Fruit fly (Drosophila melanogaster): Measurements from ENCODE around the gene Gs1.

Gs1 gene

DNA sequence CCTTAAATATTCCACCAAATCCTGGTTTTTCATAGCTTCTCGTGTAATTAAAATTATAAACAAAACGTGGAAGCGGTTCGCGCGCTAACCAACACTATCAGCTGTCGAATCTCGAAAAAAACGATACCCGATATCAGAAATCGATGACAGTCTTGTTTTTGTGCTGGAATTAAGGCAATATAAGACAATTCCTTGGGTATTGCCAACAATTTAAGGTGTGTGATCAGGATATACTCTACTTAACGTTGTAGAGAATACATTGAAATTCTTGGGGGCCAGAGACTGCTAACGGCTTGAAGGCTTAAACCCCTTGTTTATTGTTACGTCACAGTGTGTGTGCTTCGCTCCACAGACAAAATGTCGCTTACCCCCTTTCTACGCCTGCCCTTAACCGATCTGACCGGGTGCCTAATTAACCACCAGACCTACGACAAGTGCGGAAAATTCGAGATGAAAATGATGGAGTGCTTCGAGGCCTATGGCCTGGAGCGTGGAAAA lies 23.4 kb downstream of the Gs1 start, which contains the start of gene Pus10 (continued):
- TF ChIP-seq stc (GFP tag; IDR thresholded peaks at IDR 0.05) (no peak), kni (GFP tag; optimal IDR thresholded peaks at IDR 0.05) (no peak), Vsx1 (GFP tag; optimal IDR thresholded peaks at IDR 0.05) (peak; percentile 50), ewg (GFP tag; optimal IDR thresholded peaks at IDR 0.05) (peak; percentile 13), stwl (tag; optimal IDR thresholded peaks at IDR 0.05) (peak; percentile 64), CG9437 (GFP tag; optimal IDR thresholded peaks at IDR 0.05) (peak; percentile 16), CG3847 (GFP tag; IDR thresholded peaks at IDR 0.05) (no peak), jigr1 (GFP tag; IDR thresholded peaks at IDR 0.05) (no peak), Fer1 (GFP tag; optimal IDR thresholded peaks at IDR 0.05) (peak; percentile 29), eve (GFP tag; optimal IDR thresholded peaks at IDR 0.05) (no peak), scrt (GFP tag; optimal IDR thresholded peaks at IDR 0.05) (no peak), CG6654 (GFP tag; optimal IDR thresholded peaks at IDR 0.05) (no peak), oc (tag; optimal IDR thresholded peaks at IDR 0.05) (no peak), CG12155 (GFP tag; optimal IDR thresholded peaks at IDR 0.05) (peak; percentile 8), CG7839 (tag; optimal IDR thresholded peaks at IDR 0.05) (no peak), CG11723 (GFP tag; optimal IDR thresholded peaks at IDR 0.05) (no peak), HHEX (GFP tag; optimal IDR thresholded peaks at IDR 0.05) (no peak), sqz (GFP tag; optimal IDR thresholded peaks at IDR 0.05) (peak; percentile 99), ssp (GFP tag; IDR thresholded peaks at IDR 0.05) (no peak), sug (tag; optimal IDR thresholded peaks at IDR 0.05) (peak; percentile 16), B-H2 (GFP tag; optimal IDR thresholded peaks at IDR 0.05) (peak; percentile 68), bsh (GFP tag; optimal IDR thresholded peaks at IDR 0.05) (peak in 1 of 2 experiments; percentile 10), CG1792 (GFP tag; optimal IDR thresholded peaks at IDR 0.05) (no peak), CG3407 (GFP tag; optimal IDR thresholded peaks at IDR 0.05) (no peak), Myb (GFP tag; optimal IDR thresholded peaks at IDR 0.05) (peak; percentile 12), CG2199 (GFP tag; IDR thresholded peaks at IDR 0.05) (no peak), CG2116 (GFP tag; optimal IDR thresholded peaks at IDR 0.05) (peak; percentile 39), chif (GFP tag; optimal IDR thresholded peaks at IDR 0.05) (no peak), CG7745 (tag; optimal IDR thresholded peaks at IDR 0.05) (peak; percentile 15), CG11247 (GFP tag; IDR thresholded peaks at IDR 0.05) (no peak), croc (GFP tag; conservative IDR thresholded peaks at IDR 0.05) (no peak), Hmr (GFP tag; optimal IDR thresholded peaks at IDR 0.05) (peak; percentile 9), MTF-1 (GFP tag; optimal IDR thresholded peaks at IDR 0.05; ENCODE audit: borderline replicate concordance) (no peak), Sry-δ (GFP tag; optimal IDR thresholded peaks at IDR 0.05) (peak; percentile 40), CG42726 (GFP tag; IDR thresholded peaks at IDR 0.05; ENCODE audit: partially characterized antibody) (no peak), CG34422 (GFP tag; IDR thresholded peaks at IDR 0.05) (no peak), CrebB (tag; optimal IDR thresholded peaks at IDR 0.05) (peak; percentile 15), dm (GFP tag; optimal IDR thresholded peaks at IDR 0.05) (peak; percentile 82), CkIIα-i1 (GFP tag; IDR thresholded peaks at IDR 0.05) (no peak), CG10267 (tag; optimal IDR thresholded peaks at IDR 0.05) (peak; percentile 95), CG8478 (optimal IDR thresholded peaks at IDR 0.05) (no peak), lilli (GFP tag; optimal IDR thresholded peaks at IDR 0.05) (peak; percentile 18), CG33213 (GFP tag; optimal IDR thresholded peaks at IDR 0.05) (no peak), CG10462 (GFP tag; optimal IDR thresholded peaks at IDR 0.05) (no peak), CG15514 (GFP tag; optimal IDR thresholded peaks at IDR 0.05) (peak; percentile 54), ham (GFP tag; IDR thresholded peaks at IDR 0.05) (no peak), ro (GFP tag; IDR thresholded peaks at IDR 0.05) (no peak), tin (GFP tag; optimal IDR thresholded peaks at IDR 0.05) (no peak), CG12391 (tag; optimal IDR thresholded peaks at IDR 0.05) (peak; percentile 2), Hsf (GFP tag; optimal IDR thresholded peaks at IDR 0.05) (no peak), Stat92E (GFP tag; optimal IDR thresholded peaks at IDR 0.05) (no peak)

All from whole organism, embryonic.